Fruit fly (Drosophila melanogaster) whole organism, embryonic: Measurements from ENCODE around the gene Ntf-2r.

Source experiments
- CG11398 ChIP-seq: fragments of 200-800 bp; sonication (Bioruptor generic); optimal IDR thresholded peaks from 2 replicates; lab custom pipeline; 2016; ENCODE audit warnings: missing biosample characterization, missing genetic modification characterization
- CG12942 ChIP-seq: fragments of 200-800 bp; sonication (Bioruptor generic); optimal IDR thresholded peaks from 3 replicates; lab custom pipeline; 2016; ENCODE audit warnings: missing biosample characterization, missing genetic modification characterization
- CG13424 ChIP-seq: fragments of 200-800 bp; sonication (Bioruptor generic); optimal IDR thresholded peaks from 2 replicates; lab custom pipeline; 2019; ENCODE audit warnings: missing biosample characterization, mild to moderate bottlenecking, missing genetic modification characterization, moderate library complexity
- CG18262 ChIP-seq: fragments of 200-800 bp; optimal IDR thresholded peaks from 3 replicates; lab custom pipeline; 2019; ENCODE audit warnings: missing biosample characterization, mild to moderate bottlenecking, missing genetic modification characterization, moderate library complexity
- CG1832 ChIP-seq: fragments of 200-800 bp; sonication (Bioruptor generic); optimal IDR thresholded peaks from 2 replicates; lab custom pipeline; 2017; ENCODE audit warnings: missing biosample characterization, mild to moderate bottlenecking, missing genetic modification characterization, inconsistent platforms
- CG42726 ChIP-seq: fragments of 200-800 bp; sonication (Bioruptor generic); IDR thresholded peaks from 2 replicates; pipeline ENCODE4 v1.3.6; 2022; ENCODE audit warnings: missing biosample characterization, missing genetic modification characterization; ENCODE audit not compliant: partially characterized antibody
- Hr78 ChIP-seq, 2 experiments: fragments of 200-800 bp in 1 of 2; fragments of >200 bp in 1 of 2; sonication (Bioruptor generic) in 1 of 2; optimal IDR thresholded peaks; 2 replicates each; lab custom pipeline; 2017 to 2019; ENCODE audit warnings: missing biosample characterization in 2 of 2, missing genetic modification characterization in 2 of 2, mild to moderate bottlenecking in 1 of 2, moderate library complexity in 1 of 2
- btn ChIP-seq: fragments of 200-800 bp; sonication (Bioruptor generic); optimal IDR thresholded peaks from 2 replicates; lab custom pipeline; 2016; ENCODE audit warnings: missing biosample characterization, missing genetic modification characterization
- dysf ChIP-seq: fragments of 200-800 bp; sonication (Bioruptor generic); IDR thresholded peaks from 3 replicates; pipeline ENCODE4 v1.3.6; 2022; ENCODE audit warnings: missing biosample characterization, missing genetic modification characterization
- eve ChIP-seq, 2 experiments: fragments of >200 bp; optimal IDR thresholded peaks; 2 replicates each; lab custom pipeline; 2017; ENCODE audit warnings: missing biosample characterization in 2 of 2, missing genetic modification characterization in 2 of 2
- nerfin-1 ChIP-seq: fragments of 200-800 bp; sonication (Bioruptor generic); optimal IDR thresholded peaks from 3 replicates; lab custom pipeline; 2019; ENCODE audit warnings: missing biosample characterization, mild to moderate bottlenecking, missing genetic modification characterization, moderate library complexity
- z ChIP-seq: fragments of 200-800 bp; sonication (Bioruptor generic); IDR thresholded peaks from 3 replicates; pipeline ENCODE4 v1.3.6; 2022; ENCODE audit warnings: missing biosample characterization, missing genetic modification characterization

DNA sequence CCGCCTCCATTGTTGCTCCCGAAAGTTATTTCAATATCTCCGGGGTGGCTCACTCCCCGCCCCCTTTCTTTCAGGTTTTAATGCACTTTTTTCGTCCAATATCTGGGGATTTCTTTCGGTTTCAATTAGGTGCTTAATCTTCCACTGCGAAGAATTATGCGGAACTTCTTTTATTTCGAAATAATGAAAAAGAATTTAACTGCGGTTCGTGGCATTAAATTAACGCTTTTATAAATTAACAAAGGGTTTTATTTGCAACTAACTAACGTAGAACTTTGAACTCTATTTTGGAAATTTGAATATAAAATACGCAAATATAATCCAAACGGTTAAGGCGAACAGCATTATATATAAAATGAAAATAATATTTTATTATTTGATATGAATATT lies 11.7 kb downstream of the Ntf-2r start:
- TF ChIP-seq z (GFP tag; lab: Robert Waterston, UW), result no peak
- no peak for TF ChIP-seq CG11398 (GFP tag; lab: Kevin White, UChicago)
- no peak for TF ChIP-seq dysf (GFP tag; lab: Robert Waterston, UW)
- no peak for TF ChIP-seq Hr78 (GFP tag; optimal IDR thresholded peaks at IDR 0.05; lab: Kevin White, UChicago)
- TF ChIP-seq CG42726 (GFP tag; lab: Robert Waterston, UW), result no peak
- no peak for TF ChIP-seq CG1832 (GFP tag; lab: Kevin White, UChicago)
- TF ChIP-seq CG13424 (tag; lab: Kevin White, UChicago), result no peak
- no peak for TF ChIP-seq btn (GFP tag; lab: Kevin White, UChicago)
- no peak for TF ChIP-seq CG12942
- no peak for TF ChIP-seq eve (GFP tag; optimal IDR thresholded peaks at IDR 0.05; lab: Kevin White, UChicago)
- TF ChIP-seq nerfin-1 (tag; lab: Kevin White, UChicago), result no peak
- no peak for TF ChIP-seq CG18262 (tag; lab: Kevin White, UChicago)
